Worm (Caenorhabditis elegans) whole organism, mixed stage, embryonic: Measurements from ENCODE around the gene col-169.

Experiments
- bed-3 ChIP-seq: fragments of 200-800 bp; sonication (Bioruptor generic); optimal IDR thresholded peaks from 3 replicates; lab custom pipeline; 2018; ENCODE audit warnings: mild to moderate bottlenecking, missing genetic modification characterization, moderate library complexity, missing compliant biosample characterization
- mep-1 ChIP-seq: fragments of 150-350 bp; optimal IDR thresholded peaks from 2 replicates; lab custom pipeline; 2017; ENCODE audit warnings: missing biosample characterization, missing genetic modification reagents, missing genetic modification characterization, inconsistent platforms
- nhr-28 ChIP-seq: fragments of 150-350 bp; optimal IDR thresholded peaks from 2 replicates; lab custom pipeline; 2014; ENCODE audit warnings: missing biosample characterization, missing genetic modification characterization
- snpc-4 ChIP-seq: fragments of 150-350 bp; optimal IDR thresholded peaks from 2 replicates; lab custom pipeline; 2014; ENCODE audit warnings: missing biosample characterization, missing genetic modification characterization
- tbx-8 ChIP-seq: fragments of 200-800 bp; sonication (Bioruptor generic); optimal IDR thresholded peaks from 2 replicates; lab custom pipeline; 2018; ENCODE audit warnings: mild to moderate bottlenecking, missing genetic modification characterization, moderate library complexity, missing compliant biosample characterization
- unc-39 ChIP-seq: fragments of 150-350 bp; optimal IDR thresholded peaks from 2 replicates; lab custom pipeline; 2014; ENCODE audit warnings: missing biosample characterization, missing genetic modification characterization
- unc-62 ChIP-seq: fragments of 150-350 bp; optimal IDR thresholded peaks from 2 replicates; lab custom pipeline; 2014; ENCODE audit warnings: missing biosample characterization, missing genetic modification reagents, missing genetic modification characterization

ce11 chrX:6378363-6378762, 49.4 kb downstream of the col-169 start:
- TF ChIP-seq unc-62 (GFP tag; lab: Kevin White, UChicago) (no peak), nhr-28 (tag; lab: Kevin White, UChicago) (no peak), snpc-4 (no peak), mep-1 (peak; percentile 62), unc-39 (tag; lab: Kevin White, UChicago) (no peak), tbx-8 (GFP tag; lab: Kevin White, UChicago) (no peak), bed-3 (no peak)
